Worm (Caenorhabditis elegans) whole organism, L4 larva: ENCODE measurements around the gene F21C10.18.

Source experiments
- mxl-3 ChIP-seq: fragments of 200-800 bp; sonication (Bioruptor generic); optimal IDR thresholded peaks from 2 replicates; lab custom pipeline; 2018; ENCODE audit warnings: mild to moderate bottlenecking, missing genetic modification characterization, missing compliant biosample characterization
- nhr-102 ChIP-seq: sonication (generic microtip); optimal IDR thresholded peaks from 2 replicates; lab custom pipeline; 2016; ENCODE audit warnings: mild to moderate bottlenecking, missing genetic modification characterization, moderate library complexity, missing compliant biosample characterization
- unc-39 ChIP-seq: sonication (generic microtip); optimal IDR thresholded peaks from 2 replicates; lab custom pipeline; 2017; ENCODE audit warnings: missing biosample characterization, missing genetic modification characterization

- TF ChIP-seq unc-39 (tag; lab: Kevin White, UChicago) (no peak), nhr-102 (tag; lab: Kevin White, UChicago) (no peak), mxl-3 (GFP tag; lab: Kevin White, UChicago) (no peak)
Measured at ce11 chrV:9076273-9076672, 32.0 kb upstream of the F21C10.18 start, which contains the start of gene T27E4.7.
